Worm (Caenorhabditis elegans): ENCODE results near the gene T07F10.3.
"Not testable (repeated sequence)": the region's sequence is repeated elsewhere in the genome, so short reads cannot be mapped to it uniquely, and the experiment has no call there.

T07F10.3 gene

DNA sequence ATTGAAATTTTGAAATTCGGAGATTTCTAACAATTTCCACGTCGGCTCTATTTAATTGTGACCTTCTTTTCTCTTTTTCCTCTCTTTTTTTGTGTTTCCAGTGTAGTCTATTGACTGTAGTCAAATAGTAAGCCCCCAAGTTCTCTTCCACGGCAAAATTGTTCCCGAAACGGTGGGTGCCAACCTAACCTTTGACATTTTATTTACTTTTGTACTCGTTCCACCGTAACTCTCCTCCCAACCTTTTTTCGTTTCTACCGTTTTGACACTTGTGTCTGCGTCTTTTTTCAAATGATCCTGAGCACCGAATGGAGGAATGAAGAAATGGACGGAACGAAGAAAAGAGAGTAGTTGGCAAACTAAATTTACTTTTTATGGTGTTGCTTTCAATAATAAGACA lies 895 bp upstream of the T07F10.3 start:
- TF ChIP-seq fkh-10 (GFP tag; optimal IDR thresholded peaks at IDR 0.05): no peak
- peak; percentile 13 for TF ChIP-seq nhr-28 (tag; optimal IDR thresholded peaks at IDR 0.05)
- no peak for TF ChIP-seq lim-7 (GFP tag; IDR thresholded peaks at IDR 0.05)
- no peak for TF ChIP-seq zip-11 (GFP tag; IDR thresholded peaks at IDR 0.05)
- peak in 1 of 2 experiments; percentile 47 for TF ChIP-seq unc-62 (GFP tag; optimal IDR thresholded peaks at IDR 0.05 in 1 of 2)
- TF ChIP-seq unc-62 (tag; optimal IDR thresholded peaks at IDR 0.05): no peak
- TF ChIP-seq hlh-30 (tag; optimal IDR thresholded peaks at IDR 0.05; ENCODE audit: insufficient read depth): no peak
- TF ChIP-seq rbr-2 (tag; optimal IDR thresholded peaks at IDR 0.05): no peak
- no peak for TF ChIP-seq daf-12 (tag; optimal IDR thresholded peaks at IDR 0.05)
- TF ChIP-seq F10B5.3 (tag; optimal IDR thresholded peaks at IDR 0.05): no peak
- no peak for TF ChIP-seq unc-130 (GFP tag; optimal IDR thresholded peaks at IDR 0.05)
- no peak for TF ChIP-seq pqm-1 (tag; optimal IDR thresholded peaks at IDR 0.05)
- no peak for TF ChIP-seq ZK546.5 (tag; optimal IDR thresholded peaks at IDR 0.05)
- TF ChIP-seq hlh-11 (tag; optimal IDR thresholded peaks at IDR 0.05): no peak
- TF ChIP-seq D1046.2 (GFP tag; IDR thresholded peaks at IDR 0.05): no peak

DNA sequence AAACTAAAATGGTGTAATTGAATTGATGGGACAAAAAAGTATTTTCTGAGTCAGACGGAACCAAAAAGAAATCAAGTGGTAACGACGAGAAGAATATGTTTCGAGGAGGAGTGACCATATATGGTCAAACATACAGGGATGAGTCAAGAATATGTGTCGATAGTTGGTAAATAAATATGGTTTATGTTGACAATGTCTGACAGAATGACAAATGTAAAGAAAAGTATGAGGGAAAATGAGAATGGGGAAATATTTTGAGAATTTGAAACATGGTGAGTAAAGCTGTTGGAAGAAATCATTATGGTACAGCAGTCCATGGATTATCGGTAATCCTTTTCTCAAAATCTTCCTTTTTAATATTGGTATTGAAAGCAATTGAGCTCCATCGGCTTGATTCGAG lies 1.8 kb downstream of the T07F10.3 start, which contains the start of gene nspg-1:
nspg-1 (minus strand) TSS at position 101 of the 400 bp plus-strand sequence.
- TF ChIP-seq nhr-6 (tag; optimal IDR thresholded peaks at IDR 0.05): peak; percentile 27
- no peak for TF ChIP-seq F37D6.2 (tag; optimal IDR thresholded peaks at IDR 0.05)

DNA sequence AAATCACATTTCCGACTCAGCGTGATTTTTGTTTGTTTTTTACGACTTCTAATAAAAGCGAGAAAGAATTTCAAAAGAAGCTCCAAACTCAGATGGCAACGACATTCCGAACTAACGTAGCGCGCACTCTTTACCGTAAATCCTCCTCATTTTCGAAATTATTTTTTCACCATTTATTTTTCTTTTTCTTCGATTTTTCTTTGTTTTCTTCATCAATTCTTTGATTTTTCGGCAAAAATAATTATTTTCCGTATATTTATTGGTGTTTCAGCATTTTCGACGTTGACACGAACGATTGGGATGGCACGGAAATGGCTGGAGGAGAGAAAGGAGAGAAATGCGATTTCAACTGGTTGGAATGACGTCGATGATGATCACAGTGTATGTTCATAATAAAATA lies 4.2 kb downstream of the T07F10.3 start, which contains the start of gene T07F10.5:
T07F10.5 (plus strand) TSS at position 301 of the 400 bp plus-strand sequence.
- TF ChIP-seq ceh-32 (tag; optimal IDR thresholded peaks at IDR 0.05; ENCODE audit: poor library complexity); Y75B8A.6 (GFP tag; IDR thresholded peaks at IDR 0.05); dve-1 (tag; optimal IDR thresholded peaks at IDR 0.05; ENCODE audit: insufficient read depth): not testable (repeated sequence)

DNA sequence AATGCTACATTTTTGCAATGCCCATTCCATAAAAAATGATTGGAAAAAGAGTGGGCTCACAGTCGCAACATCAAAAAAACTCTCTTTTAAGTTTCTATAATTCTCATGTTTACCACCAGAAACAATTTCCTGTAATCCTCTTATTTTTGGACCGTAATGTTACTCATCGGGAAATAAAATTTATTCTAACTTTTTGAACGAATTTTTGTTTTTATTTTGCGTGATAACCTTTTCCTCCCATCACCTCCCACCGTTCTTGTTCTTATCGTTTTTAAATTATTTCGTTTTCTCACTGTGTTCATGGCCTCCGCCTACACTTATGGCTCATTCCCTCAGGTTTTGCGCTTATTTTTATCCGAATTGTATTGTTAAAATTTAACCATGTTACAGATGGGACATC lies 10.7 kb downstream of the T07F10.3 start, which contains the start of gene anp-1:
anp-1 (plus strand) TSS at position 301 of the 400 bp plus-strand sequence.
- TF ChIP-seq jun-1 (tag; optimal IDR thresholded peaks at IDR 0.05): no peak
- no peak for TF ChIP-seq ZK546.5 (tag; optimal IDR thresholded peaks at IDR 0.05)
- TF ChIP-seq lin-38 (GFP tag; IDR thresholded peaks at IDR 0.05): no peak
- no peak for TF ChIP-seq ceh-32 (tag; optimal IDR thresholded peaks at IDR 0.05; ENCODE audit: poor library complexity)
- no peak for TF ChIP-seq daf-8 (GFP tag; IDR thresholded peaks at IDR 0.05)
- TF ChIP-seq ama-1 (optimal IDR thresholded peaks at IDR 0.05): no peak
- TF ChIP-seq mdl-1 (tag; optimal IDR thresholded peaks at IDR 0.05): no peak
- no peak for TF ChIP-seq unc-130 (GFP tag; optimal IDR thresholded peaks at IDR 0.05)
- no peak for TF ChIP-seq zfp-3 (GFP tag; conservative IDR thresholded peaks at IDR 0.05)
- no peak for TF ChIP-seq daf-19 (GFP tag; conservative IDR thresholded peaks at IDR 0.05)
- TF ChIP-seq ceh-62 (tag; optimal IDR thresholded peaks at IDR 0.05): no peak
- no peak for TF ChIP-seq Y48G9A.11 (GFP tag; IDR thresholded peaks at IDR 0.05)
- no peak for TF ChIP-seq nhr-28 (tag; optimal IDR thresholded peaks at IDR 0.05)
- TF ChIP-seq pqm-1 (tag; optimal IDR thresholded peaks at IDR 0.05): no peak
- no peak for TF ChIP-seq zip-11 (GFP tag; IDR thresholded peaks at IDR 0.05)

DNA sequence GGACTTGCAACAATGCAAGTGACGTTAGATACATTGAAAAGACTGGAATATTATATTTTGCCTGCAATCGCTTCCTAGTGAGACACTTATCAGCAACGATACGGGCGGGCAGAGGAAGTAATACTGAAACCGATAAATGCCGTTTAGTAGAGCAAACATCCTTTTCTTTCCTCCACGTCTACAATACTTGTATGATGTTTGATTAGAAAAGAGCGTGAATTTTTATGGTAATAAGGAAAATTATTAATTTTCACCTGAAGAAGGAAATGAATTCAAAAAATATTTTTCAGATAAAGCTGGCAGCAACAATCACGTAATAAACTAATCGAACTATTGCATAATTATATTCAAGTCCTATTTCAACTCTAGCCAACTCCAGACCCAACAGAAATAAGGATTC lies 15.1 kb downstream of the T07F10.3 start, which contains the start of gene C44H9.7:
C44H9.7 (minus strand) TSS at position 101 of the 400 bp plus-strand sequence.
- TF ChIP-seq F44E2.7 (GFP tag; IDR thresholded peaks at IDR 0.05) (no peak), sdz-12 (GFP tag; optimal IDR thresholded peaks at IDR 0.05) (no peak), lim-7 (GFP tag; IDR thresholded peaks at IDR 0.05) (no peak), snpc-1.2 (GFP tag; IDR thresholded peaks at IDR 0.05) (no peak), mxl-3 (GFP tag; optimal IDR thresholded peaks at IDR 0.05) (no peak), lin-15B (tag; optimal IDR thresholded peaks at IDR 0.05) (no peak), arid-1 (GFP tag; conservative IDR thresholded peaks at IDR 0.05) (no peak), nhr-48 (tag; optimal IDR thresholded peaks at IDR 0.05) (no peak), dpl-1 (GFP tag; optimal IDR thresholded peaks at IDR 0.05) (no peak), hlh-30 (tag; optimal IDR thresholded peaks at IDR 0.05; ENCODE audit: insufficient read depth) (no peak), zip-2 (tag; optimal IDR thresholded peaks at IDR 0.05) (no peak), nhr-237 (tag; optimal IDR thresholded peaks at IDR 0.05) (no peak), aly-2 (tag; optimal IDR thresholded peaks at IDR 0.05) (no peak), F10B5.3 (tag; optimal IDR thresholded peaks at IDR 0.05) (no peak), ceh-20 (GFP tag; IDR thresholded peaks at IDR 0.05) (no peak), daf-19 (GFP tag; conservative IDR thresholded peaks at IDR 0.05) (no peak), vab-7 (GFP tag; IDR thresholded peaks at IDR 0.05) (no peak), cey-2 (tag; optimal IDR thresholded peaks at IDR 0.05; ENCODE audit: borderline replicate concordance, insufficient read depth) (no peak), gei-8 (GFP tag; optimal IDR thresholded peaks at IDR 0.05) (no peak)

All from whole organism, L4 larva.